Fruit fly (Drosophila melanogaster) whole organism, embryonic: ENCODE measurements around the gene Klp10A.
A peak's percentile ranks its signal among the peaks of the same experiment; 100 is the strongest.

ENCODE experiments used
- Ada2b ChIP-seq: fragments of 200-800 bp; sonication (Bioruptor generic); IDR thresholded peaks from 2 replicates; pipeline ENCODE4 v1.3.6; 2022; ENCODE audit warnings: missing biosample characterization, missing genetic modification characterization
- Atf-2 ChIP-seq: fragments of 200-800 bp; sonication (Bioruptor generic); optimal IDR thresholded peaks from 2 replicates; lab custom pipeline; 2016; ENCODE audit warnings: missing biosample characterization, missing genetic modification characterization
- Bgb ChIP-seq: fragments of 200-800 bp; sonication (Bioruptor generic); IDR thresholded peaks from 2 replicates; pipeline ENCODE4 v1.3.6; 2022; ENCODE audit warnings: missing biosample characterization, missing genetic modification characterization; ENCODE audit not compliant: partially characterized antibody
- C15 ChIP-seq: fragments of 200-800 bp; sonication (Bioruptor generic); IDR thresholded peaks from 3 replicates; pipeline ENCODE4 v1.3.6; 2022; ENCODE audit warnings: missing biosample characterization, missing genetic modification characterization
- CG10565 ChIP-seq: fragments of 200-800 bp; sonication (Bioruptor generic); optimal IDR thresholded peaks from 3 replicates; lab custom pipeline; 2016; ENCODE audit warnings: missing biosample characterization, mild to moderate bottlenecking, missing genetic modification characterization
- CG10979 ChIP-seq: fragments of 200-800 bp; sonication (Bioruptor generic); optimal IDR thresholded peaks from 2 replicates; lab custom pipeline; 2018; ENCODE audit warnings: missing biosample characterization, mild to moderate bottlenecking, missing genetic modification characterization, moderate library complexity
- CG11456 ChIP-seq: fragments of 200-800 bp; sonication (Bioruptor generic); IDR thresholded peaks from 3 replicates; pipeline ENCODE4 v1.3.6; 2022; ENCODE audit warnings: missing biosample characterization, missing genetic modification characterization
- CG12299 ChIP-seq: fragments of 200-800 bp; sonication (Bioruptor generic); optimal IDR thresholded peaks from 2 replicates; lab custom pipeline; 2018; ENCODE audit warnings: missing biosample characterization, mild to moderate bottlenecking, missing genetic modification characterization
- CG1603 ChIP-seq: fragments of 200-800 bp; sonication (Bioruptor generic); optimal IDR thresholded peaks from 2 replicates; lab custom pipeline; 2019; ENCODE audit warnings: missing biosample characterization, mild to moderate bottlenecking, missing genetic modification characterization, moderate library complexity
- CG1792 ChIP-seq: fragments of 200-800 bp; sonication (Bioruptor generic); optimal IDR thresholded peaks from 2 replicates; lab custom pipeline; 2016; ENCODE audit warnings: missing biosample characterization, missing genetic modification characterization
- CG30403 ChIP-seq: fragments of 200-800 bp; sonication (Bioruptor generic); optimal IDR thresholded peaks from 3 replicates; lab custom pipeline; 2016; ENCODE audit warnings: missing biosample characterization, missing genetic modification characterization
- CG31365 ChIP-seq: fragments of 200-800 bp; sonication (Bioruptor generic); optimal IDR thresholded peaks from 2 replicates; lab custom pipeline; 2018; ENCODE audit warnings: missing biosample characterization, mild to moderate bottlenecking, missing genetic modification characterization
- CG32532 ChIP-seq: fragments of 200-800 bp; sonication (Bioruptor generic); IDR thresholded peaks from 2 replicates; pipeline ENCODE4 v1.3.6; 2022; ENCODE audit warnings: missing biosample characterization, missing genetic modification characterization
- CG3407 ChIP-seq: fragments of 200-800 bp; sonication (Bioruptor generic); optimal IDR thresholded peaks from 2 replicates; lab custom pipeline; 2018; ENCODE audit warnings: missing biosample characterization, mild to moderate bottlenecking, missing genetic modification characterization
- CG4820 ChIP-seq: fragments of 200-800 bp; sonication (Bioruptor generic); optimal IDR thresholded peaks from 3 replicates; lab custom pipeline; 2016; ENCODE audit warnings: missing biosample characterization, missing genetic modification characterization
- CG8359 ChIP-seq: fragments of 200-800 bp; sonication (Bioruptor generic); optimal IDR thresholded peaks from 2 replicates; lab custom pipeline; 2017; ENCODE audit warnings: missing biosample characterization, mild to moderate bottlenecking, missing genetic modification characterization, borderline replicate concordance
- CTCF ChIP-seq: fragments of 200-800 bp; sonication (Bioruptor generic); optimal IDR thresholded peaks from 2 replicates; lab custom pipeline; 2017; ENCODE audit warnings: missing biosample characterization, mild to moderate bottlenecking, missing genetic modification characterization, moderate library complexity
- Dip2 ChIP-seq: fragments of 200-800 bp; sonication (Bioruptor generic); IDR thresholded peaks from 2 replicates; pipeline ENCODE4 v1.3.6; 2022; ENCODE audit warnings: missing biosample characterization, missing genetic modification characterization
- Doc2 ChIP-seq: fragments of 200-800 bp; sonication (Bioruptor generic); IDR thresholded peaks from 2 replicates; pipeline ENCODE4 v1.3.6; 2022; ENCODE audit warnings: missing biosample characterization, missing genetic modification characterization
- Drgx ChIP-seq: fragments of 200-800 bp; sonication (Bioruptor generic); IDR thresholded peaks from 2 replicates; pipeline ENCODE4 v1.3.6; 2022; ENCODE audit warnings: missing biosample characterization, missing genetic modification characterization
- HLHmδ ChIP-seq: fragments of 200-800 bp; sonication (Bioruptor generic); optimal IDR thresholded peaks from 2 replicates; lab custom pipeline; 2018; ENCODE audit warnings: missing biosample characterization, mild to moderate bottlenecking, missing genetic modification characterization, moderate library complexity
- Hmr ChIP-seq: fragments of 200-800 bp; sonication (Bioruptor generic); optimal IDR thresholded peaks from 3 replicates; lab custom pipeline; 2017; ENCODE audit warnings: mild to moderate bottlenecking, missing biosample characterization, missing genetic modification reagents, missing genetic modification characterization
- Hr51 ChIP-seq, 2 experiments: fragments of 200-800 bp; sonication (Bioruptor generic); optimal IDR thresholded peaks; 2 replicates in 1 of 2; 3 replicates in 1 of 2; lab custom pipeline; 2016 to 2018; ENCODE audit warnings: missing biosample characterization in 2 of 2, missing genetic modification characterization in 2 of 2, mild to moderate bottlenecking in 1 of 2, moderate library complexity in 1 of 2
- Lim3 ChIP-seq: fragments of 200-800 bp; sonication (Bioruptor generic); IDR thresholded peaks from 2 replicates; pipeline ENCODE4 v1.3.6; 2022; ENCODE audit warnings: missing biosample characterization, missing genetic modification characterization
- Med ChIP-seq: fragments of 200-800 bp; sonication (Bioruptor generic); peaks from one replicate; lab custom pipeline; 2016; ENCODE audit warnings: missing biosample characterization, missing genetic modification characterization, mild to moderate bottlenecking, inconsistent platforms, moderate library complexity
- Neu2 ChIP-seq: fragments of 200-800 bp; sonication (Bioruptor generic); optimal IDR thresholded peaks from 3 replicates; lab custom pipeline; 2016; ENCODE audit warnings: missing biosample characterization, missing genetic modification characterization, borderline replicate concordance
- Ptx1 ChIP-seq: fragments of 200-800 bp; sonication (Bioruptor generic); IDR thresholded peaks from 2 replicates; pipeline ENCODE4 v1.3.6; 2022; ENCODE audit warnings: missing biosample characterization, missing genetic modification characterization
- Rfx ChIP-seq: fragments of 200-800 bp; sonication (Bioruptor generic); IDR thresholded peaks from 2 replicates; pipeline ENCODE4 v1.3.6; 2022; ENCODE audit warnings: missing biosample characterization, missing genetic modification characterization
- Ssrp ChIP-seq: fragments of 200-800 bp; sonication (Bioruptor generic); optimal IDR thresholded peaks from 2 replicates; lab custom pipeline; 2018; ENCODE audit warnings: missing biosample characterization, mild to moderate bottlenecking, missing genetic modification characterization, moderate library complexity
- Stat92E ChIP-seq, 3 experiments: fragments of >200 bp in 2 of 3; fragments of 200-800 bp in 1 of 3; sonication (Bioruptor generic) in 1 of 3; optimal IDR thresholded peaks; 2 replicates each; lab custom pipeline; 2017 to 2019; ENCODE audit warnings: missing biosample characterization in 3 of 3, missing genetic modification characterization in 3 of 3, mild to moderate bottlenecking in 1 of 3, moderate library complexity in 1 of 3
- Xrp1 ChIP-seq: fragments of 200-800 bp; sonication (Bioruptor generic); IDR thresholded peaks from 2 replicates; pipeline ENCODE4 v1.3.6; 2022; ENCODE audit warnings: missing biosample characterization, missing genetic modification characterization
- ara ChIP-seq: fragments of 200-800 bp; sonication (Bioruptor generic); IDR thresholded peaks from 2 replicates; pipeline ENCODE4 v1.3.6; 2022; ENCODE audit warnings: missing biosample characterization, missing genetic modification characterization
- bbx ChIP-seq: fragments of 200-800 bp; sonication (Bioruptor generic); IDR thresholded peaks from 2 replicates; pipeline ENCODE4 v1.3.6; 2022; ENCODE audit warnings: missing biosample characterization, missing genetic modification characterization; ENCODE audit not compliant: partially characterized antibody
- bsh ChIP-seq, 2 experiments: fragments of 200-800 bp; sonication (Bioruptor generic); optimal IDR thresholded peaks; 2 replicates each; lab custom pipeline; 2017 to 2018; ENCODE audit warnings: mild to moderate bottlenecking in 2 of 2, missing biosample characterization in 2 of 2, missing genetic modification characterization in 2 of 2, moderate library complexity in 1 of 2
- crol ChIP-seq: fragments of 200-800 bp; sonication (Bioruptor generic); IDR thresholded peaks from 2 replicates; pipeline ENCODE4 v1.3.6; 2022; ENCODE audit warnings: missing biosample characterization, missing genetic modification characterization
- dysf ChIP-seq: fragments of 200-800 bp; sonication (Bioruptor generic); IDR thresholded peaks from 3 replicates; pipeline ENCODE4 v1.3.6; 2022; ENCODE audit warnings: missing biosample characterization, missing genetic modification characterization
- fd3F ChIP-seq: fragments of 200-800 bp; sonication (Bioruptor generic); optimal IDR thresholded peaks from 2 replicates; lab custom pipeline; 2018; ENCODE audit warnings: missing biosample characterization, mild to moderate bottlenecking, missing genetic modification characterization, moderate library complexity
- hth ChIP-seq: fragments of >200 bp; optimal IDR thresholded peaks from 2 replicates; lab custom pipeline; 2017; ENCODE audit warnings: inconsistent platforms
- mld ChIP-seq: fragments of 200-800 bp; sonication (Bioruptor generic); IDR thresholded peaks from 3 replicates; pipeline ENCODE4 v1.3.6; 2022; ENCODE audit warnings: missing biosample characterization, missing genetic modification characterization; ENCODE audit not compliant: partially characterized antibody
- pho ChIP-seq: fragments of 200-800 bp; sonication (Bioruptor generic); optimal IDR thresholded peaks from 2 replicates; lab custom pipeline; 2016; ENCODE audit warnings: missing biosample characterization, missing genetic modification characterization
- pnt ChIP-seq: fragments of 200-800 bp; sonication (Bioruptor generic); optimal IDR thresholded peaks from 3 replicates; lab custom pipeline; 2016; ENCODE audit warnings: missing biosample characterization, missing genetic modification characterization
- prd ChIP-seq, 3 experiments: fragments of >200 bp in 2 of 3; fragments of 200-800 bp in 1 of 3; sonication (Bioruptor generic) in 1 of 3; optimal IDR thresholded peaks in 2 of 3; IDR thresholded peaks in 1 of 3; 2 replicates in 2 of 3; 3 replicates in 1 of 3; pipeline versions ENCODE4 v1.3.6 to Lab custom; 2017 to 2022; ENCODE audit warnings: missing biosample characterization in 1 of 3, missing genetic modification characterization in 1 of 3
- psq ChIP-seq: fragments of 200-800 bp; sonication (Bioruptor generic); optimal IDR thresholded peaks from 2 replicates; lab custom pipeline; 2017; ENCODE audit warnings: missing biosample characterization, missing genetic modification characterization
- sens ChIP-seq: fragments of 200-800 bp; sonication (Bioruptor generic); peaks from one replicate; lab custom pipeline; 2016; ENCODE audit warnings: missing biosample characterization, missing genetic modification characterization
- sug ChIP-seq: fragments of 200-800 bp; optimal IDR thresholded peaks from 2 replicates; lab custom pipeline; 2019; ENCODE audit warnings: missing biosample characterization, mild to moderate bottlenecking, missing genetic modification characterization, moderate library complexity
- twi ChIP-seq: fragments of 200-800 bp; optimal IDR thresholded peaks from 2 replicates; lab custom pipeline; 2019; ENCODE audit warnings: missing biosample characterization, mild to moderate bottlenecking, missing genetic modification characterization, moderate library complexity
- zen ChIP-seq: fragments of 200-800 bp; sonication (Bioruptor generic); optimal IDR thresholded peaks from 3 replicates; lab custom pipeline; 2018; ENCODE audit warnings: missing biosample characterization, mild to moderate bottlenecking, missing genetic modification characterization, moderate library complexity

The Klp10A gene

DNA sequence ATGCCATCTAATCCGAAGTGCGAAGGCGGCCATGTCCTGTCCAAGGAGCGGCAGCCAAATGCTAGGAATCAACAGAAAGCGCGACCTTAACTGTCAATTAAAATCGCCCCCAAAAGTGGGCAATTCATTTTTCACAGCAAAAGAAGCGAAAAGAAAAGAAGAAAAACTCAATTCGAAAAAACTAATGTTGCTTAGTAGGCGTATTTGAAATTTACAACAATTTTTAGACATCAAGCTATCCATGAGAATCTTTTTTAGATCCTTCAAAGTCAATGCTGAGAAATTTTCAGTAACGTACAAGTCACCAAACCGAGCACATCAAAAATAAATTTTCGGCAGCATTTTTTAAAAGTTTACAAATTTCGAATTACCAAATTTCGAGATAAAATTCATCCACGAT lies 45.7 kb upstream of the Klp10A start, which contains the start of gene CG15200 (continued):
- TF ChIP-seq Dip2 (no peak), pho (GFP tag; lab: Kevin White, UChicago) (no peak), bsh (GFP tag; optimal IDR thresholded peaks at IDR 0.05; lab: Kevin White, UChicago) (no peak)

DNA sequence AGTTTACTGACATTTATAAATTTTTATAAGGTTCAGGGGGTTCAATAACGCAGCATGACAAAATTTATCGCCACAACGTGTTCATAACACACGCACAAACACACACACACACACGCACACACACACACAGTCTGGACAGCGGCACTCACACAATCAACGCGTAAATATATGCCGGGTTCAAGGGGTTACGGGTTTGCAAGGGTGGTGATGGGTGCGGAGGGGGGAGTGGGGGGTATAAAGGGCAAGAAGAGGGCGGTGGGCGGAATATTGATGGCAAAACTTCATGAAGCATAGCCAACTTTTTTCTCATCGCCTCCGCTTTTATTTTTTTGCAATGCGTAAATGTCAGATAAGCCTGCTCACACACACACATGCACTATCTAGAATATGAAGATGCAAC lies 39.2 kb upstream of the Klp10A start:
- no peak for TF ChIP-seq Hmr
- TF ChIP-seq crol (GFP tag; lab: Robert Waterston, UW), result peak; percentile 56
- TF ChIP-seq CG12299 (tag; lab: Kevin White, UChicago), result no peak
- no peak for TF ChIP-seq CTCF
- no peak for TF ChIP-seq Lim3 (GFP tag; lab: Robert Waterston, UW)
- TF ChIP-seq Bgb, result no peak
- no peak for TF ChIP-seq sug (tag; lab: Kevin White, UChicago)

DNA sequence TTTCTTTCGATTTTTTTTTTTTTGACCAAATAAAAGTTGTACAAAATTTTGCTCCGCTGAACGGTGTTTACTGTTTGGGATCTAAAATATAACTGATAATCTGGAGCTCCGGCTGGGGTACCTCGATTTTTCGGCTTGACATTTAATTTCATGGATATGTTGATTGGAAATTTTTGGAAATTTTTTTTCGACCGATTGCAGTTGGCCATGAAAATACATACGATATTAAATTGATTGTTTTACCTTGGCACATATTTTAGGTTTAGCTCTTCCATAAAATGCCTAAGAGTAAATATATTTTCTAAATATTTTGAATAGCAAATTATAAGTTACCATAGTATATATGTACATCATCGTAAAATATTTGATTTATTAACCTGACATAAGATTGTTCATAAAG lies 33.7 kb upstream of the Klp10A start, which contains the start of gene CG1394:
Gene CG1394, minus strand, starts transcription at position 101 of the 400 bp plus-strand sequence.
- TF ChIP-seq CG4820 (GFP tag; lab: Kevin White, UChicago) (no peak), C15 (GFP tag; lab: Robert Waterston, UW) (no peak), Hr51 (GFP tag; optimal IDR thresholded peaks at IDR 0.05; lab: Kevin White, UChicago) (no peak), CG31365 (tag; lab: Kevin White, UChicago) (no peak), HLHmδ (GFP tag; lab: Kevin White, UChicago) (no peak), bbx (GFP tag; lab: Robert Waterston, UW) (no peak), Rfx (no peak), zen (no peak), Doc2 (GFP tag; lab: Robert Waterston, UW) (no peak), Stat92E (GFP tag; optimal IDR thresholded peaks at IDR 0.05; lab: Kevin White, UChicago) (no peak), fd3F (GFP tag; lab: Kevin White, UChicago) (no peak), CG8359 (GFP tag; lab: Kevin White, UChicago) (no peak), twi (tag; lab: Kevin White, UChicago) (no peak)
- TF ChIP-seq, all 482 proteins: peak for 0

DNA sequence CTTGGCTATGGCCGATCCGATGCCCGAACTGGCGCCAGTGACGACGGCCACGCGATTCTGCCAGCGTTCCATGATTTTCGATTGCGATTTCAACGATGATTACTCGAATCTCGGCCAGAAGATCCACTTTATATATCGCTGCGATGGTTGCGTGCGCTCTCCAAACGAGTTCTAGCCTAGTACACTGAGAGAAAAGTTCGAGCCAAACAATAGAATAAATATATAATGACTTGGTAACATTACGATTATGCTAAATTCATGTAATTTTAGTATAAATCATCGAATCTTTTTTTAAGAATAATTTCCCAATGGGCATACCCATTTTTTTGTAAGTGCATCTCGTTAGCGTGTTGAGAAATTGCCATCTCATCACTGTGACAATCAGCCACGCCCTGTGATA lies 32.0 kb upstream of the Klp10A start, which contains the start of gene Antdh:
Gene Antdh, minus strand, starts transcription at position 101 of the 400 bp plus-strand sequence.
- TF ChIP-seq Rfx (peak; percentile 47), Drgx (peak; percentile 21; the same call in 1 of the 2 replicates), hth (no peak), Med (GFP tag; lab: Kevin White, UChicago) (peak; percentile 33), Neu2 (no peak), psq (no peak), Ptx1 (GFP tag; lab: Robert Waterston, UW) (peak; percentile 22; the same call in 1 of the 2 replicates), dysf (0 out of 3 replicates have a peak, but pooled peaks have one; percentile 22), CG10979 (tag; lab: Kevin White, UChicago) (peak; percentile 0), CG1792 (no peak), Ssrp (tag; lab: Kevin White, UChicago) (no peak), prd (optimal IDR thresholded peaks at IDR 0.05; lab: Kevin White, UChicago) (no peak), prd (GFP tag; IDR thresholded peaks at IDR 0.05; lab: Robert Waterston, UW) (peak; percentile 32; the same call in 1 of the 3 replicates), CG1603 (tag; lab: Kevin White, UChicago) (peak; percentile 21), CG32532 (GFP tag; lab: Robert Waterston, UW) (no peak), CG30403 (GFP tag; lab: Kevin White, UChicago) (no peak), mld (GFP tag; lab: Robert Waterston, UW) (no peak), CG11456 (GFP tag; lab: Robert Waterston, UW) (no peak), CG3407 (GFP tag; lab: Kevin White, UChicago) (no peak), sens (GFP tag; lab: Kevin White, UChicago) (peak; percentile 60), pnt (GFP tag; lab: Kevin White, UChicago) (no peak), Atf-2 (no peak), CG10565 (GFP tag; lab: Kevin White, UChicago) (no peak), Xrp1 (no peak), Ada2b (no peak), ara (GFP tag; lab: Robert Waterston, UW) (no peak), Doc2 (GFP tag; lab: Robert Waterston, UW) (no peak)
